Fruit fly (Drosophila melanogaster) whole organism: ENCODE measurements around the gene CG11353.
A peak's percentile ranks its signal among the peaks of the same experiment; 100 is the strongest.

Source experiments
- CG8478 ChIP-seq: fragments of >200 bp; optimal IDR thresholded peaks from 2 replicates; lab custom pipeline; 2018; ENCODE audit warnings: inconsistent platforms
- Dll ChIP-seq: fragments of >200 bp; optimal IDR thresholded peaks from 2 replicates; lab custom pipeline; 2017
- EcR ChIP-seq, 2 experiments: fragments of >200 bp; optimal IDR thresholded peaks; 2 replicates each; lab custom pipeline; 2017; ENCODE audit warnings: missing biosample characterization in 2 of 2, missing genetic modification characterization in 2 of 2, missing genetic modification reagents in 2 of 2
- pan ChIP-seq: fragments of >200 bp; optimal IDR thresholded peaks from 2 replicates; lab custom pipeline; 2017
- psq ChIP-seq: fragments of >200 bp; optimal IDR thresholded peaks from 2 replicates; lab custom pipeline; 2017
- usp ChIP-seq: fragments of >200 bp; optimal IDR thresholded peaks from 2 replicates; lab custom pipeline; 2017; ENCODE audit warnings: missing biosample characterization, missing genetic modification characterization, mixed read lengths

CG11353 gene

dm6 chr3L:4516378-4516777, 16.6 kb upstream of the CG11353 start:
- TF ChIP-seq CG8478 (no peak), usp (no peak), EcR (GFP tag; optimal IDR thresholded peaks at IDR 0.05; lab: Kevin White, UChicago) (no peak), pan (lab: Kevin White, UChicago) (no peak), Dll (lab: Kevin White, UChicago) (no peak), psq (lab: Kevin White, UChicago) (no peak)

dm6 chr3L:4519417-4519931, 13.5 kb upstream of the CG11353 start:
- TF ChIP-seq pan (lab: Kevin White, UChicago), result no peak
- TF ChIP-seq CG8478, result no peak
- no peak for TF ChIP-seq usp
- TF ChIP-seq EcR (GFP tag; optimal IDR thresholded peaks at IDR 0.05; lab: Kevin White, UChicago), result no peak
- TF ChIP-seq psq (lab: Kevin White, UChicago), result no peak
- no peak for TF ChIP-seq Dll (lab: Kevin White, UChicago)

dm6 chr3L:4521809-4522208, 11.2 kb upstream of the CG11353 start:
- TF ChIP-seq CG8478 (no peak), pan (lab: Kevin White, UChicago) (no peak), psq (lab: Kevin White, UChicago) (no peak), EcR (GFP tag; optimal IDR thresholded peaks at IDR 0.05; lab: Kevin White, UChicago) (no peak), Dll (lab: Kevin White, UChicago) (no peak), usp (no peak)

- TF ChIP-seq EcR (GFP tag; optimal IDR thresholded peaks at IDR 0.05; lab: Kevin White, UChicago), result no peak
- no peak for TF ChIP-seq CG8478
- TF ChIP-seq psq (lab: Kevin White, UChicago), result no peak
- no peak for TF ChIP-seq pan (lab: Kevin White, UChicago)
- TF ChIP-seq Dll (lab: Kevin White, UChicago), result no peak
- no peak for TF ChIP-seq usp
Observed at dm6 chr3L:4531941-4532478, 960 bp upstream of the CG11353 start, which contains the start of gene Tie. TSS of gene Tie (minus strand) at chr3L:4532145.

- TF ChIP-seq EcR (GFP tag; optimal IDR thresholded peaks at IDR 0.05; lab: Kevin White, UChicago) (no peak), usp (no peak), Dll (lab: Kevin White, UChicago) (no peak), CG8478 (no peak), psq (lab: Kevin White, UChicago) (no peak), pan (lab: Kevin White, UChicago) (no peak)
Observed at dm6 chr3L:4533941-4534340, 971 bp downstream of the CG11353 start.

dm6 chr3L:4534481-4534880, 1.5 kb downstream of the CG11353 start:
- TF ChIP-seq CG8478, result no peak
- no peak for TF ChIP-seq pan (lab: Kevin White, UChicago)
- TF ChIP-seq psq (lab: Kevin White, UChicago), result no peak
- no peak for TF ChIP-seq EcR (GFP tag; optimal IDR thresholded peaks at IDR 0.05; lab: Kevin White, UChicago)
- TF ChIP-seq Dll (lab: Kevin White, UChicago), result no peak
- TF ChIP-seq usp, result no peak

dm6 chr3L:4541070-4541469, 8.1 kb downstream of the CG11353 start, which contains the start of gene CG32243:
TSS of gene CG32243 (minus strand) at chr3L:4541244.
- TF ChIP-seq psq (lab: Kevin White, UChicago), result no peak
- TF ChIP-seq pan (lab: Kevin White, UChicago), result no peak
- TF ChIP-seq Dll (lab: Kevin White, UChicago), result no peak

dm6 chr3L:4541573-4542371, 8.8 kb downstream of the CG11353 start, which contains the start of gene CG11357:
TSS of gene CG11357 (plus strand) at chr3L:4542051.
- TF ChIP-seq pan (lab: Kevin White, UChicago), result no peak
- no peak for TF ChIP-seq EcR (GFP tag; optimal IDR thresholded peaks at IDR 0.05; lab: Kevin White, UChicago)
- no peak for TF ChIP-seq psq (lab: Kevin White, UChicago)

- no peak for TF ChIP-seq pan (lab: Kevin White, UChicago)
- TF ChIP-seq Dll (lab: Kevin White, UChicago), result no peak
- no peak for TF ChIP-seq psq (lab: Kevin White, UChicago)
- TF ChIP-seq usp, result no peak
- TF ChIP-seq EcR (GFP tag; optimal IDR thresholded peaks at IDR 0.05; lab: Kevin White, UChicago), result no peak
- no peak for TF ChIP-seq CG8478
Observed at dm6 chr3L:4542530-4542929, 9.6 kb downstream of the CG11353 start.

- TF ChIP-seq CG8478 (no peak), EcR (GFP tag; optimal IDR thresholded peaks at IDR 0.05; lab: Kevin White, UChicago) (peak in 1 of 2 experiments; percentile 81)
Observed at dm6 chr3L:4543034-4543806, 10.2 kb downstream of the CG11353 start.

dm6 chr3L:4543807-4544197, 10.8 kb downstream of the CG11353 start:
- TF ChIP-seq EcR (GFP tag; optimal IDR thresholded peaks at IDR 0.05; lab: Kevin White, UChicago), result peak; percentile 44 to 88
- TF ChIP-seq Dll (lab: Kevin White, UChicago), result no peak

- TF ChIP-seq CG8478 (no peak), pan (lab: Kevin White, UChicago) (no peak), psq (lab: Kevin White, UChicago) (no peak)
Observed at dm6 chr3L:4544633-4545032, 11.7 kb downstream of the CG11353 start.
